Worm (Caenorhabditis elegans): Measurements from ENCODE around the gene C05C9.3.

The C05C9.3 gene

ce11 chrX:11199155-11199554 is 46.5 kb upstream of the C05C9.3 start, which contains the start of gene col-178:
TSS of gene col-178 (plus strand) at chrX:11199455.
- TF ChIP-seq tra-1 (GFP tag; IDR thresholded peaks at IDR 0.05) (no peak), unc-62 (GFP tag; optimal IDR thresholded peaks at IDR 0.05 in 1 of 2) (peak in 1 of 2 experiments; percentile 67), unc-62 (tag; optimal IDR thresholded peaks at IDR 0.05) (no peak)

- TF ChIP-seq dmd-9 (GFP tag; IDR thresholded peaks at IDR 0.05) (no peak), mep-1 (tag; optimal IDR thresholded peaks at IDR 0.05) (no peak), nhr-25 (tag; optimal IDR thresholded peaks at IDR 0.05; ENCODE audit: borderline replicate concordance, insufficient read depth) (no peak), aha-1 (tag) (peak; percentile 17), hlh-11 (tag; optimal IDR thresholded peaks at IDR 0.05) (no peak)
Measured at ce11 chrX:11196741-11197140, 44.1 kb upstream of the C05C9.3 start, which contains the start of gene C34F6.1. TSS of gene C34F6.1 (minus strand) at chrX:11196841.

DNA sequence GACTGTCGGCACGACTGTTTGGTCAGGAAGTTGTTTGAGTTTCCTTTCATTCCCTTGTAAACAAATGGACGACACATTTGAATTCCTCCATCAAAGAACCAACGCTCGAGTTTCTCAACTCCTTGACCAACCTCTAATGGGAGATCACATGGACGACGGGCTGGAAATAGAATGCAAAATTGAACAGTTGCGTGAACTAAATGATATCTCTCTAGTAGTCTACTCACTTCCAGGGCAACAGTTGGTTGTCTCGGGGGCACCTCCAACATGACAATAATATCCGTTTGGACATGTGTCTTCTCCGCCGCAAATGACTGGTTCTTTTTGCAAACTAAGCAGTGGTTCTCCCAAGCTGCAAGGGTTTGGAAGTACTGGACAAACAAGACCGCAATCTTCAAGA is 41.0 kb upstream of the C05C9.3 start:
- TF ChIP-seq hlh-11 (tag; optimal IDR thresholded peaks at IDR 0.05) = peak; percentile 20
- TF ChIP-seq Y48G9A.11 (GFP tag; IDR thresholded peaks at IDR 0.05) = no peak
- TF ChIP-seq unc-62 (GFP tag; optimal IDR thresholded peaks at IDR 0.05 in 1 of 2) = peak in 1 of 2 experiments; percentile 67
- TF ChIP-seq unc-62 (tag; optimal IDR thresholded peaks at IDR 0.05) = no peak
- TF ChIP-seq Y75B8A.6 (GFP tag; IDR thresholded peaks at IDR 0.05) = no peak
- TF ChIP-seq lin-13 (GFP tag; optimal IDR thresholded peaks at IDR 0.05) = no peak

- TF ChIP-seq ZK546.5 (tag; optimal IDR thresholded peaks at IDR 0.05) (no peak), nhr-28 (tag; optimal IDR thresholded peaks at IDR 0.05) (peak; percentile 24), nhr-48 (tag; optimal IDR thresholded peaks at IDR 0.05) (peak; percentile 3), mxl-3 (GFP tag; optimal IDR thresholded peaks at IDR 0.05) (peak; percentile 63), nhr-11 (tag; optimal IDR thresholded peaks at IDR 0.05) (no peak), hlh-11 (tag; optimal IDR thresholded peaks at IDR 0.05) (peak; percentile 56), hlh-30 (tag; optimal IDR thresholded peaks at IDR 0.05; ENCODE audit: insufficient read depth) (peak; percentile 46), mdl-1 (tag; optimal IDR thresholded peaks at IDR 0.05) (peak in 1 of 2 experiments; percentile 45)
Measured at ce11 chrX:11190443-11190842, 37.8 kb upstream of the C05C9.3 start.

- peak in 1 of 2 experiments; percentile 5 for TF ChIP-seq unc-62 (GFP tag; optimal IDR thresholded peaks at IDR 0.05 in 1 of 2)
- TF ChIP-seq unc-62 (tag; optimal IDR thresholded peaks at IDR 0.05) = no peak
- TF ChIP-seq snpc-4 (tag; optimal IDR thresholded peaks at IDR 0.05) = no peak
- TF ChIP-seq lir-3 (tag; optimal IDR thresholded peaks at IDR 0.05) = no peak
- no peak for TF ChIP-seq nhr-237 (tag; optimal IDR thresholded peaks at IDR 0.05)
Measured at ce11 chrX:11189515-11189914, 36.9 kb upstream of the C05C9.3 start, which contains the start of gene F13D2.1. TSS of gene F13D2.1 (minus strand) at chrX:11189615.

- TF ChIP-seq F10B5.3 (tag; optimal IDR thresholded peaks at IDR 0.05) = no peak
- TF ChIP-seq lsy-2 (tag; optimal IDR thresholded peaks at IDR 0.05) = no peak
- no peak for TF ChIP-seq Y48G9A.11 (GFP tag; IDR thresholded peaks at IDR 0.05)
- TF ChIP-seq ztf-11 (tag; optimal IDR thresholded peaks at IDR 0.05) = no peak
- no peak for TF ChIP-seq lin-13 (GFP tag; optimal IDR thresholded peaks at IDR 0.05)
- no peak for TF ChIP-seq pha-4 (GFP tag; IDR thresholded peaks at IDR 0.05)
- TF ChIP-seq pha-4 (tag; optimal IDR thresholded peaks at IDR 0.05) = no peak
- TF ChIP-seq dpl-1 (GFP tag; optimal IDR thresholded peaks at IDR 0.05) = no peak
- no peak for TF ChIP-seq dmd-8 (GFP tag; IDR thresholded peaks at IDR 0.05)
- no peak for TF ChIP-seq T26A8.4 (GFP tag; IDR thresholded peaks at IDR 0.05)
- no peak for TF ChIP-seq nhr-42 (GFP tag; IDR thresholded peaks at IDR 0.05)
- no peak for TF ChIP-seq php-3 (GFP tag; IDR thresholded peaks at IDR 0.05)
- no peak for TF ChIP-seq fos-1 (tag; optimal IDR thresholded peaks at IDR 0.05)
- TF ChIP-seq nhr-10 (tag; optimal IDR thresholded peaks at IDR 0.05) = no peak
Measured at ce11 chrX:11185498-11185897, 32.9 kb upstream of the C05C9.3 start, which contains the start of gene gnrr-7. TSS of gene gnrr-7 (plus strand) at chrX:11185798.

All from whole organism, L4 larva.